Fruit fly (Drosophila melanogaster): Measurements from ENCODE around the gene CarT.

CarT gene

DNA sequence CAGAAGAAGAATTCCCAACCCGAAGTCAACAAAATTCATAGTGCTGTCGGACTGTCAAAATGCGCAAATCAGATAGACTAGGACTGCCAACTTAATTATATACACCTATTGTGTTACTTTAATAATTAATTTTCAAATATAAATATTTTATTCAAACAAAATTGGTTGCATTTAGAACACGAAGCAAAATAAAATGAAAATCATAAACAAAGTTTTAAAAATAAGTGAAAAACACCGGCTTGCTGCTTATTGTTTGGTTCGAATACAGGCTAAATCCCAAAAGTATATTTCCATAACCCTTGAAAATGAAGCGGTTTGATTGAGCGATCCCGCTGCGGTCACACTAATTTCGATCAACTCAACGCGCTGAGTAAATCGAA lies 27.7 kb upstream of the CarT start, which contains the start of the genes Rhau and dia (continued):
- TF ChIP-seq CG7928 (GFP tag; optimal IDR thresholded peaks at IDR 0.05): peak; percentile 55
- TF ChIP-seq CG2116 (GFP tag; optimal IDR thresholded peaks at IDR 0.05): peak; percentile 74
- peak; percentile 0 for TF ChIP-seq CG2120 (GFP tag; optimal IDR thresholded peaks at IDR 0.05)
- peak; percentile 38 for TF ChIP-seq CG13424 (tag; optimal IDR thresholded peaks at IDR 0.05)
- no peak for TF ChIP-seq org-1 (GFP tag; optimal IDR thresholded peaks at IDR 0.05)
- TF ChIP-seq CG10147 (GFP tag; optimal IDR thresholded peaks at IDR 0.05): no peak
- peak; percentile 50 for TF ChIP-seq Abd-B (GFP tag; optimal IDR thresholded peaks at IDR 0.05)
- TF ChIP-seq Myb (GFP tag; optimal IDR thresholded peaks at IDR 0.05): no peak
- peak; percentile 12 for TF ChIP-seq Max (GFP tag; optimal IDR thresholded peaks at IDR 0.05)
- peak; percentile 84 for TF ChIP-seq CG14710 (tag; optimal IDR thresholded peaks at IDR 0.05)
- TF ChIP-seq CG17829 (tag; optimal IDR thresholded peaks at IDR 0.05): peak; percentile 47
- TF ChIP-seq cato (GFP tag; optimal IDR thresholded peaks at IDR 0.05; ENCODE audit: borderline replicate concordance): no peak
- TF ChIP-seq CG10654 (GFP tag; optimal IDR thresholded peaks at IDR 0.05): no peak
- peak in 1 of 2 experiments; percentile 24 for TF ChIP-seq dpn (GFP tag; optimal IDR thresholded peaks at IDR 0.05)
- TF ChIP-seq tin (GFP tag; optimal IDR thresholded peaks at IDR 0.05): peak; percentile 25
- TF ChIP-seq Nf-YC (tag; optimal IDR thresholded peaks at IDR 0.05): peak; percentile 49
- peak; percentile 71 for TF ChIP-seq nmo (GFP tag; optimal IDR thresholded peaks at IDR 0.05)
- TF ChIP-seq pzg (GFP tag; optimal IDR thresholded peaks at IDR 0.05): peak; percentile 88
- peak; percentile 46 for TF ChIP-seq Xbp1 (GFP tag; optimal IDR thresholded peaks at IDR 0.05)
- TF ChIP-seq CG15696 (tag; optimal IDR thresholded peaks at IDR 0.05): peak; percentile 28
- peak; percentile 93 for TF ChIP-seq CG9797 (GFP tag; optimal IDR thresholded peaks at IDR 0.05)
- TF ChIP-seq MTF-1 (GFP tag; optimal IDR thresholded peaks at IDR 0.05; ENCODE audit: borderline replicate concordance): no peak
- TF ChIP-seq Sry-δ (GFP tag; optimal IDR thresholded peaks at IDR 0.05): peak; percentile 42
- no peak for TF ChIP-seq Hey (tag; optimal IDR thresholded peaks at IDR 0.05)
- TF ChIP-seq sug (tag; optimal IDR thresholded peaks at IDR 0.05): peak; percentile 29
- TF ChIP-seq E2f2 (GFP tag; IDR thresholded peaks at IDR 0.05): peak; percentile 64
- TF ChIP-seq CG9817 (tag; optimal IDR thresholded peaks at IDR 0.05): peak; percentile 45
- no peak for TF ChIP-seq Hmx (GFP tag; optimal IDR thresholded peaks at IDR 0.05)
- peak; percentile 36 for TF ChIP-seq CG13287 (GFP tag; IDR thresholded peaks at IDR 0.05; ENCODE audit: partially characterized antibody)
- TF ChIP-seq CG12299 (tag; optimal IDR thresholded peaks at IDR 0.05): peak; percentile 16
- peak; percentile 70 for TF ChIP-seq Hmr (GFP tag; optimal IDR thresholded peaks at IDR 0.05)
- TF ChIP-seq unpg (GFP tag; optimal IDR thresholded peaks at IDR 0.05): peak; percentile 38
- TF ChIP-seq Ets97D (GFP tag; optimal IDR thresholded peaks at IDR 0.05): peak; percentile 61
- TF ChIP-seq CG2712 (tag; optimal IDR thresholded peaks at IDR 0.05): peak; percentile 60
- TF ChIP-seq zfh2 (GFP tag; optimal IDR thresholded peaks at IDR 0.05): no peak

DNA sequence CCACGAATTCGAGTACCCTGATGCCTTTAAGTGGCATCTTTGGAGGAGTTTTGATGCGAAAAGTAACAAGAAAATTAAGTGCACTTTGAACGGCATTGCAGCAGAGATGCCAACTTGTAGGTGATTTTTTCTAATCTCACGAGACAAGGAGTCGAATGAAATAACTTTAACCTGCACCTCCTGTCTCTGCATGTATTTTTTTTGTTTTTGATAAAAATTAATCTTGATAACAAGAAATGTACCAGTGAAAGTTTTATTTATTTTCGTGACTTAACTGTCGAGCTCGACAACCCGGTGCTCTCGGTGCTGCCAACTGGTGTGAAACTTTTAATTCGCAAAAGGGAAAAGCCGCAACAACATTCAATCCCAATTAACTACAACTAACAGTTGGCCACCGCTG lies 22.1 kb upstream of the CarT start, which contains the start of the genes Amacr and Ns4:
Amacr (minus strand) TSS at position 182 of the 400 bp plus-strand sequence.
Ns4 (plus strand) TSS at position 317 of the 400 bp plus-strand sequence.
- TF ChIP-seq Dp (GFP tag; optimal IDR thresholded peaks at IDR 0.05) (peak; percentile 28), row (GFP tag; IDR thresholded peaks at IDR 0.05) (peak; percentile 89), CG11504 (tag; optimal IDR thresholded peaks at IDR 0.05) (no peak), CG9932 (GFP tag; IDR thresholded peaks at IDR 0.05) (peak; percentile 66), H2.0 (GFP tag; IDR thresholded peaks at IDR 0.05) (peak; percentile 37; the same call in 1 of the 2 replicates), CG4730 (GFP tag; IDR thresholded peaks at IDR 0.05) (0 out of 2 replicates have a peak, but pooled peaks have one; percentile 31), CoRest (tag; optimal IDR thresholded peaks at IDR 0.05) (peak; percentile 75), mam (GFP tag; optimal IDR thresholded peaks at IDR 0.05) (peak; percentile 74), cas (GFP tag; IDR thresholded peaks at IDR 0.05) (no peak), vvl (GFP tag; IDR thresholded peaks at IDR 0.05) (peak; percentile 43), Dad (GFP tag; optimal IDR thresholded peaks at IDR 0.05) (peak; percentile 25), Ptx1 (GFP tag; IDR thresholded peaks at IDR 0.05) (peak; percentile 69), fd102C (GFP tag; optimal IDR thresholded peaks at IDR 0.05) (no peak), Atf-2 (GFP tag; optimal IDR thresholded peaks at IDR 0.05) (peak; percentile 42), sisA (GFP tag; IDR thresholded peaks at IDR 0.05) (peak; percentile 54), Bgb (GFP tag; IDR thresholded peaks at IDR 0.05; ENCODE audit: partially characterized antibody) (0 out of 2 replicates have a peak, but pooled peaks have one; percentile 17), stwl (tag; optimal IDR thresholded peaks at IDR 0.05) (peak; percentile 51)
